ENCODE assay signal across 4 worm cellular contexts in the genomic region with DNA sequence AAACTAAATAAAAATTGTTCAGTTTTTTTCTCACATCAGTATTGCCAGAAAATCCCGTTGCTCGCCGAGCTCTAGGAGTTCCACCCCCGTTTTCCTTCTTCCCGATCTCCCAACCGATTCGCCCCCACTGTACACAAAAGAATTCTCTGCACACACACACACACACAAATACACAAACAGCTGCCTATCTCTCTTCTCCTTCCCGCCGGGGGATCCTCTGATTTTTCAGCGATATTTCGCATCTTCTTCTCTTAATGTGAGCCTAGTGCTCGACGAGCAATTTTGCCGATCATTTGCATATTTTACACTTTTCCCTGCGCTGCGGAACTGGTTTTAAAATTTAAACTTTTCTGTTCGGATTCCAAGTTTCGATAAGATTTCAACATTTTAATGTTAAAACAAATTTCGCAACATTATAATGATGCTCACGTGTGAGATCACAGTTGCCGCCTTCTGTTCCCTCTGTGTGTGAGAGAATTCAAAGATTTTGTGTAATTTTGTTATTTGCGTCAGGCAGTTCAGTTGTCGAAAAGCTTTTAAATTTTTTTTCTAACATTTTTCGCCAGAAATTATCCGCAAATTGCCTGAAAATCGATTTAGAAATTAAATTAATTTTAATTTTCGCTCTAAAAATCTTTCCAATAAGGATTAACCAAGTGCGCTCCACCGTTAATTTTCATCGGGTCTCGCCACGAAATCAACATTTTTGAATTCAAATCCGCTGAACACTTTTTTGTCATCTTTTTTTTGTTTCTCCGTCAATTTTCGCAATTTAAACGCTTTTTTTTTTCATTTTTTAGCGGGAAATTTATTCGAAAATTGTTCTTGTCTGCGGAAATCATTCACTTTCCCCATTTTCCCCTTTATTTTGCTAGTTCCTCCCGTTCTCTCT.
TF ChIP-seq lines count a peak whose summit lies in the region.

No protein-coding gene starts in this region.

TF ChIP-seq in whole organism, L2 larva, 48 proteins besides CTCF, POLR2A, EP300 and RAD21 (continues in another document):
- no peak for TF ChIP-seq nhr-11 (tag; optimal IDR thresholded peaks at IDR 0.05; lab: Kevin White, UChicago)
- TF ChIP-seq sem-4 (tag; optimal IDR thresholded peaks at IDR 0.05; lab: Kevin White, UChicago): no peak
- TF ChIP-seq C34F6.9 (tag; optimal IDR thresholded peaks at IDR 0.05; lab: Kevin White, UChicago): peak; percentile 87
- TF ChIP-seq lin-13 (GFP tag; optimal IDR thresholded peaks at IDR 0.05; lab: Kevin White, UChicago): peak; percentile 87
- peak; percentile 86 for TF ChIP-seq skn-1 (tag; optimal IDR thresholded peaks at IDR 0.05; lab: Kevin White, UChicago)
- no peak for TF ChIP-seq ama-1 (optimal IDR thresholded peaks at IDR 0.05; lab: Kevin White, UChicago)
- TF ChIP-seq ztf-1 (GFP tag; conservative IDR thresholded peaks at IDR 0.05; lab: Robert Waterston, UW): no peak
- TF ChIP-seq lin-11 (tag; optimal IDR thresholded peaks at IDR 0.05; lab: Kevin White, UChicago): peak; percentile 14
- TF ChIP-seq nhr-21 (tag; optimal IDR thresholded peaks at IDR 0.05; lab: Kevin White, UChicago): peak; percentile 58
- TF ChIP-seq zag-1 (tag; optimal IDR thresholded peaks at IDR 0.05; lab: Kevin White, UChicago): peak; percentile 53
- no peak for TF ChIP-seq R02D3.7 (tag; optimal IDR thresholded peaks at IDR 0.05; lab: Kevin White, UChicago)
- peak in 1 of 2 experiments; percentile 10 for TF ChIP-seq mdl-1 (tag; optimal IDR thresholded peaks at IDR 0.05; lab: Kevin White, UChicago)
- no peak for TF ChIP-seq elt-1 (tag; optimal IDR thresholded peaks at IDR 0.05; lab: Kevin White, UChicago)
- peak; percentile 70 for TF ChIP-seq sma-3 (GFP tag; optimal IDR thresholded peaks at IDR 0.05; lab: Kevin White, UChicago)
- TF ChIP-seq mab-5 (tag; optimal IDR thresholded peaks at IDR 0.05; lab: Kevin White, UChicago): peak; percentile 43
- peak; percentile 44 for TF ChIP-seq F13H6.1 (tag; optimal IDR thresholded peaks at IDR 0.05; lab: Kevin White, UChicago)
- peak in 1 of 2 experiments; percentile 82 for TF ChIP-seq lsy-2 (tag; optimal IDR thresholded peaks at IDR 0.05; lab: Kevin White, UChicago)
- peak; percentile 63 for TF ChIP-seq fos-1 (tag; optimal IDR thresholded peaks at IDR 0.05; lab: Kevin White, UChicago)
- TF ChIP-seq ztf-11 (tag; optimal IDR thresholded peaks at IDR 0.05; lab: Kevin White, UChicago): no peak
- peak; percentile 32 for TF ChIP-seq ztf-4 (tag; optimal IDR thresholded peaks at IDR 0.05; lab: Kevin White, UChicago)

TF ChIP-seq in whole organism, L4 larva, 104 proteins besides CTCF, POLR2A, EP300 and RAD21 (continues in another document):
- TF ChIP-seq fkh-10 (GFP tag; optimal IDR thresholded peaks at IDR 0.05; lab: Kevin White, UChicago) (peak; percentile 62), aha-1 (tag; lab: Kevin White, UChicago) (peak; percentile 97), F37D6.2 (tag; optimal IDR thresholded peaks at IDR 0.05; lab: Kevin White, UChicago) (peak; percentile 18), skn-1 (tag; optimal IDR thresholded peaks at IDR 0.05; lab: Kevin White, UChicago) (no peak), lin-38 (GFP tag; IDR thresholded peaks at IDR 0.05; lab: Robert Waterston, UW) (peak; percentile 95), rbr-2 (tag; optimal IDR thresholded peaks at IDR 0.05; lab: Kevin White, UChicago) (peak; percentile 7), dmd-6 (GFP tag; IDR thresholded peaks at IDR 0.05; lab: Robert Waterston, UW) (peak; percentile 52), ceh-44 (GFP tag; IDR thresholded peaks at IDR 0.05; lab: Robert Waterston, UW) (no peak), dve-1 (tag; optimal IDR thresholded peaks at IDR 0.05; lab: Kevin White, UChicago; ENCODE audit: insufficient read depth) (peak; percentile 85), lsy-2 (tag; optimal IDR thresholded peaks at IDR 0.05; lab: Kevin White, UChicago) (peak in 1 of 2 experiments; percentile 84), hlh-30 (tag; optimal IDR thresholded peaks at IDR 0.05; lab: Kevin White, UChicago; ENCODE audit: insufficient read depth) (peak; percentile 17), pha-4 (GFP tag; IDR thresholded peaks at IDR 0.05; lab: Robert Waterston, UW) (no peak), pha-4 (tag; optimal IDR thresholded peaks at IDR 0.05; lab: Kevin White, UChicago) (no peak), ctbp-1 (GFP tag; IDR thresholded peaks at IDR 0.05; lab: Robert Waterston, UW) (0 out of 2 replicates have a peak, but pooled peaks have one; percentile 16), ZK337.2 (GFP tag; IDR thresholded peaks at IDR 0.05; lab: Robert Waterston, UW) (0 out of 2 replicates have a peak, but pooled peaks have one; percentile 14), mxl-3 (GFP tag; optimal IDR thresholded peaks at IDR 0.05; lab: Kevin White, UChicago) (no peak), php-3 (GFP tag; IDR thresholded peaks at IDR 0.05; lab: Robert Waterston, UW) (no peak), mep-1 (tag; optimal IDR thresholded peaks at IDR 0.05; lab: Kevin White, UChicago) (peak; percentile 75), nhr-6 (tag; optimal IDR thresholded peaks at IDR 0.05; lab: Kevin White, UChicago) (peak; percentile 53), ceh-82 (tag; optimal IDR thresholded peaks at IDR 0.05; lab: Kevin White, UChicago) (no peak)

TF ChIP-seq in whole organism, late embryonic, 69 proteins besides CTCF, POLR2A, EP300 and RAD21:
- TF ChIP-seq nfya-1 (tag; optimal IDR thresholded peaks at IDR 0.05; lab: Kevin White, UChicago) (no peak), pat-9 (tag; optimal IDR thresholded peaks at IDR 0.05; lab: Kevin White, UChicago) (peak; percentile 23), rnt-1 (tag; optimal IDR thresholded peaks at IDR 0.05; lab: Kevin White, UChicago) (peak; percentile 18), syd-9 (tag; optimal IDR thresholded peaks at IDR 0.05; lab: Kevin White, UChicago) (peak; percentile 5), ceh-18 (tag; optimal IDR thresholded peaks at IDR 0.05; lab: Kevin White, UChicago) (peak; percentile 83), unc-42 (tag; optimal IDR thresholded peaks at IDR 0.05; lab: Kevin White, UChicago) (peak; percentile 64), tbx-2 (tag; optimal IDR thresholded peaks at IDR 0.05; lab: Kevin White, UChicago) (peak; percentile 20), che-1 (tag; optimal IDR thresholded peaks at IDR 0.05; lab: Kevin White, UChicago) (no peak)

TF ChIP-seq in whole organism, mixed stage, embryonic, 35 proteins besides CTCF, POLR2A, EP300 and RAD21:
- no peak for TF ChIP-seq tbx-8 (GFP tag; optimal IDR thresholded peaks at IDR 0.05; lab: Kevin White, UChicago)
- no peak for TF ChIP-seq zip-8 (tag; optimal IDR thresholded peaks at IDR 0.05; lab: Kevin White, UChicago)
- no peak for TF ChIP-seq sptf-1 (tag; optimal IDR thresholded peaks at IDR 0.05; lab: Kevin White, UChicago)
- TF ChIP-seq mls-2 (tag; optimal IDR thresholded peaks at IDR 0.05; lab: Kevin White, UChicago): no peak
- no peak for TF ChIP-seq nhr-76 (tag; optimal IDR thresholded peaks at IDR 0.05; lab: Kevin White, UChicago)
- TF ChIP-seq ceh-39 (tag; optimal IDR thresholded peaks at IDR 0.05; lab: Kevin White, UChicago): no peak
- no peak for TF ChIP-seq cnd-1 (tag; optimal IDR thresholded peaks at IDR 0.05; lab: Kevin White, UChicago)
- no peak for TF ChIP-seq ham-2 (GFP tag; optimal IDR thresholded peaks at IDR 0.05; lab: Kevin White, UChicago)
- no peak for TF ChIP-seq snpc-4 (tag; optimal IDR thresholded peaks at IDR 0.05; lab: Kevin White, UChicago)
- TF ChIP-seq hlh-1 (tag; optimal IDR thresholded peaks at IDR 0.05; lab: Kevin White, UChicago): peak; percentile 95
- TF ChIP-seq elt-3 (tag; optimal IDR thresholded peaks at IDR 0.05; lab: Kevin White, UChicago): no peak
- no peak for TF ChIP-seq nhr-28 (tag; optimal IDR thresholded peaks at IDR 0.05; lab: Kevin White, UChicago)
- TF ChIP-seq nhr-2 (tag; optimal IDR thresholded peaks at IDR 0.05; lab: Kevin White, UChicago): no peak
- TF ChIP-seq pha-4 (tag; optimal IDR thresholded peaks at IDR 0.05; lab: Kevin White, UChicago): peak; percentile 32
- peak; percentile 47 for TF ChIP-seq lsy-2 (tag; optimal IDR thresholded peaks at IDR 0.05; lab: Kevin White, UChicago)
- TF ChIP-seq elt-1 (tag; optimal IDR thresholded peaks at IDR 0.05; lab: Kevin White, UChicago; ENCODE audit: borderline replicate concordance, insufficient read depth): no peak
- TF ChIP-seq drap-1 (GFP tag; optimal IDR thresholded peaks at IDR 0.05; lab: Kevin White, UChicago): no peak
- TF ChIP-seq M03D4.4 (tag; optimal IDR thresholded peaks at IDR 0.05; lab: Kevin White, UChicago): no peak
- no peak for TF ChIP-seq mab-5 (tag; optimal IDR thresholded peaks at IDR 0.05; lab: Kevin White, UChicago)
- TF ChIP-seq mep-1 (tag; optimal IDR thresholded peaks at IDR 0.05; lab: Kevin White, UChicago): peak; percentile 64
- no peak for TF ChIP-seq lin-32 (GFP tag; optimal IDR thresholded peaks at IDR 0.05; lab: Kevin White, UChicago)
- peak; percentile 10 for TF ChIP-seq nhr-237 (tag; optimal IDR thresholded peaks at IDR 0.05; lab: Kevin White, UChicago)
- TF ChIP-seq lin-13 (tag; optimal IDR thresholded peaks at IDR 0.05; lab: Kevin White, UChicago): no peak
- no peak for TF ChIP-seq bed-3 (GFP tag; optimal IDR thresholded peaks at IDR 0.05; lab: Kevin White, UChicago)
- TF ChIP-seq unc-120 (tag; optimal IDR thresholded peaks at IDR 0.05; lab: Kevin White, UChicago; ENCODE audit: poor library complexity, severe bottlenecking): peak; percentile 64
- TF ChIP-seq unc-62 (GFP tag; optimal IDR thresholded peaks at IDR 0.05; lab: Kevin White, UChicago): peak; percentile 23
- TF ChIP-seq unc-39 (tag; optimal IDR thresholded peaks at IDR 0.05; lab: Kevin White, UChicago): no peak
- no peak for TF ChIP-seq flh-1 (GFP tag; optimal IDR thresholded peaks at IDR 0.05; lab: Kevin White, UChicago)
- TF ChIP-seq nhr-12 (tag; optimal IDR thresholded peaks at IDR 0.05; lab: Kevin White, UChicago): no peak
- no peak for TF ChIP-seq ztf-11 (tag; optimal IDR thresholded peaks at IDR 0.05; lab: Kevin White, UChicago)
- TF ChIP-seq ceh-83 (GFP tag; optimal IDR thresholded peaks at IDR 0.05; lab: Kevin White, UChicago): no peak
- TF ChIP-seq ces-1 (GFP tag; optimal IDR thresholded peaks at IDR 0.05; lab: Kevin White, UChicago): peak; percentile 80
- no peak for TF ChIP-seq blmp-1 (tag; optimal IDR thresholded peaks at IDR 0.05; lab: Kevin White, UChicago)
- no peak for TF ChIP-seq ceh-43 (GFP tag; optimal IDR thresholded peaks at IDR 0.05; lab: Kevin White, UChicago)
- TF ChIP-seq sem-2 (GFP tag; optimal IDR thresholded peaks at IDR 0.05; lab: Kevin White, UChicago): no peak
TF ChIP-seq in whole organism, mixed stage, embryonic: peak in this region for 8.
